Fruit fly (Drosophila melanogaster): ENCODE measurements around the gene Erk7.

DNA sequence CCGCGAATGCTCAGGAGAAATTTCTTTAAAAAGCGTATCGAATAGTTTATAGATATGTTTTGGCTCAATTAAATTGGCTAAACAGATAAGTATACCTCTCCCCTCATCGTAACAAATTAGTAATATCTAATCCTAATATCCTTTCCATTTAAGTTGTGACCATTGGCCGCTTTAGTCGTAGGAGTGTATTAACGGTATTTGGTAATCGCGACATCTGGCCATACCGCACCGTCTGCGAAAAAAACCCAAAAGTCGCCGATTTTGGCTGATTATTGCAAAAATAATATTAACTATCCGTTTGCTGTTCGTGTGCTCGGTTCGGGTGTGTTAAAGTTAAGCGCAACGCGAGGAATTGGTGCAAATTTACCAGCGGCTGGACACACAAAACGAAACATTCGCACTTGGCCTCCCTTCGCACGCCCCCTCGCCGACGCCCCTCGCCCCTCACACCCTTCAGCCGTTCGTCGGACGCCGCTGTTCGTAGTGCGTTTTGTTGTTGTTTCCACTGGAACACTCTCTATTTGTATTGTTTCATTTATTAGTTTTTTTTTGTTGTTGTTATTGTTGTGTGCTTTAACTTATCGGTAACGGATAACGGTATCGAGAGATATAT is 20.2 kb downstream of the Erk7 start, which contains the start of the genes amx and Dsor1:
- TF ChIP-seq Sox102F (GFP tag; optimal IDR thresholded peaks at IDR 0.05), result no peak
- TF ChIP-seq CG11294 (GFP tag; IDR thresholded peaks at IDR 0.05), result no peak
- TF ChIP-seq OdsH (GFP tag; optimal IDR thresholded peaks at IDR 0.05), result no peak
- TF ChIP-seq Lpt (GFP tag; optimal IDR thresholded peaks at IDR 0.05), result no peak
- no peak for TF ChIP-seq fd85E (GFP tag; optimal IDR thresholded peaks at IDR 0.05)
- no peak for TF ChIP-seq esn (GFP tag; optimal IDR thresholded peaks at IDR 0.05)
- TF ChIP-seq CG3032 (tag; optimal IDR thresholded peaks at IDR 0.05), result no peak
- TF ChIP-seq CG32006 (GFP tag; optimal IDR thresholded peaks at IDR 0.05), result no peak
- no peak for TF ChIP-seq CG8319 (GFP tag; optimal IDR thresholded peaks at IDR 0.05)
- no peak for TF ChIP-seq Blimp-1 (GFP tag; optimal IDR thresholded peaks at IDR 0.05)
